Fruit fly (Drosophila melanogaster): Measurements from ENCODE around the gene gnu.
A peak's percentile ranks its signal among the peaks of the same experiment; 100 is the strongest.

gnu gene

DNA sequence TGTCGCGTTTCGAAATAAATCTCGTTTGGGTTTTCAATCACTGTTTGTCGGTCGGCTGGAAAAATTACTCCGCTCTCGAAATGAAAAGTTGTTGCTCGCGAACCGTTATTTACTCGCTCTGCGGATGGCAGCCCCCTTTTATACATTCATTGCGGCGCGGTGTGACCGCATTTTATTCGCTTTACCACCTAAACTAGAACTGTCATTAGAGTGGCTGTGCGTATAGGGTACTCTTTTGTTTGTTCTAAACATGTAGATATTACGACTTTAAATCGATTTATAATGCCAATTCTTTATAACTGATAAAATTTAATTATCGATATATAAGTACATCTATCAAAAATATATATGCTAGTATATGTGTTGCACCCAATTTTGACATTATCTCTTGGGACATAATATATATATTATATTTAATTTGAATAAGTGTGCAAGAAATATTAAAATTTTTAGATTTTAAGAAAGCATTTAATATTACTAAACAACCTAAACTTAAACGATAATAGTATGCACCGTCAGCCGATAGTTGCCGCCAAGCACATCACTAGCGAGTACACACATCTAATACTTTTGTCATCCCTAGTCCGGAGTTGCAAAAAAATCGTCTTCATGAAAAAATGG, 16.8 kb downstream of the gnu start, which contains the start of the genes bmm and Tdrd3 (continued):
- TF ChIP-seq BEAF-32 (GFP tag; optimal IDR thresholded peaks at IDR 0.05), result peak; percentile 93
- peak; percentile 41 for TF ChIP-seq shn (GFP tag; optimal IDR thresholded peaks at IDR 0.05)
- peak; percentile 90 for TF ChIP-seq sqz (GFP tag; optimal IDR thresholded peaks at IDR 0.05)
- peak; percentile 90 for TF ChIP-seq zen (tag; optimal IDR thresholded peaks at IDR 0.05)
- peak; percentile 52 for TF ChIP-seq CG6683 (GFP tag; optimal IDR thresholded peaks at IDR 0.05)
- no peak; the same call in 1 of the 2 replicates for TF ChIP-seq CG10959 (GFP tag; IDR thresholded peaks at IDR 0.05)
- TF ChIP-seq CG17361 (GFP tag; IDR thresholded peaks at IDR 0.05), result peak; percentile 93
- peak; percentile 50; the same call in 1 of the 2 replicates for TF ChIP-seq Drgx (GFP tag; IDR thresholded peaks at IDR 0.05)
- TF ChIP-seq CG13296 (GFP tag; optimal IDR thresholded peaks at IDR 0.05), result peak; percentile 77
- TF ChIP-seq trh (GFP tag; optimal IDR thresholded peaks at IDR 0.05), result peak; percentile 71
- TF ChIP-seq CG31441 (GFP tag; IDR thresholded peaks at IDR 0.05), result peak; percentile 92
- no peak for TF ChIP-seq pfk (GFP tag; optimal IDR thresholded peaks at IDR 0.05)
- TF ChIP-seq disco-r (GFP tag; optimal IDR thresholded peaks at IDR 0.05), result peak; percentile 40
- TF ChIP-seq Oaz (GFP tag; IDR thresholded peaks at IDR 0.05), result peak; percentile 64
- peak; percentile 30 for TF ChIP-seq CG31388 (GFP tag; optimal IDR thresholded peaks at IDR 0.05)
- TF ChIP-seq CG7372 (GFP tag; IDR thresholded peaks at IDR 0.05), result peak; percentile 70
- TF ChIP-seq Side (GFP tag; optimal IDR thresholded peaks at IDR 0.05), result peak; percentile 31
- TF ChIP-seq CG11093 (GFP tag; IDR thresholded peaks at IDR 0.05), result peak; percentile 52; the same call in 2 of the 3 replicates
- TF ChIP-seq Med (GFP tag), result peak; percentile 84
- peak; percentile 81 for TF ChIP-seq CG2116 (GFP tag; optimal IDR thresholded peaks at IDR 0.05)
- TF ChIP-seq Ets97D (GFP tag; optimal IDR thresholded peaks at IDR 0.05), result peak; percentile 21
- peak; percentile 71 for TF ChIP-seq CG10366 (GFP tag; IDR thresholded peaks at IDR 0.05)
- TF ChIP-seq CG33213 (GFP tag; optimal IDR thresholded peaks at IDR 0.05), result no peak
- TF ChIP-seq CG14441 (GFP tag; IDR thresholded peaks at IDR 0.05), result peak; percentile 75
- peak; percentile 34 to 38 for TF ChIP-seq Pdp1 (GFP tag; optimal IDR thresholded peaks at IDR 0.05)
- TF ChIP-seq CG9876 (GFP tag; optimal IDR thresholded peaks at IDR 0.05), result peak; percentile 36
- TF ChIP-seq CG2889 (GFP tag; IDR thresholded peaks at IDR 0.05), result peak; percentile 62; the same call in 2 of the 3 replicates
- peak; percentile 70 for TF ChIP-seq sisA (GFP tag; IDR thresholded peaks at IDR 0.05)
- TF ChIP-seq Sin3A (optimal IDR thresholded peaks at IDR 0.05), result peak; percentile 12
- TF ChIP-seq Ada2b (GFP tag; IDR thresholded peaks at IDR 0.05), result peak; percentile 63
- TF ChIP-seq ATbp (GFP tag; optimal IDR thresholded peaks at IDR 0.05), result peak; percentile 49
- TF ChIP-seq CG7963 (GFP tag; IDR thresholded peaks at IDR 0.05; ENCODE audit: partially characterized antibody), result peak; percentile 82
- no peak for TF ChIP-seq usp (GFP tag; optimal IDR thresholded peaks at IDR 0.05)
- no peak for TF ChIP-seq Atf-2 (GFP tag; optimal IDR thresholded peaks at IDR 0.05)
- no peak for TF ChIP-seq Kr (GFP tag; optimal IDR thresholded peaks at IDR 0.05)
- peak; percentile 93 for TF ChIP-seq Rfx (GFP tag; IDR thresholded peaks at IDR 0.05)
- peak; percentile 69 for TF ChIP-seq cwo (GFP tag; optimal IDR thresholded peaks at IDR 0.05)
- TF ChIP-seq CG14860 (GFP tag; IDR thresholded peaks at IDR 0.05; ENCODE audit: partially characterized antibody), result peak; percentile 78
- TF ChIP-seq CG34422 (GFP tag; IDR thresholded peaks at IDR 0.05), result peak; percentile 61
- TF ChIP-seq stwl (tag; optimal IDR thresholded peaks at IDR 0.05), result peak; percentile 72
- TF ChIP-seq CG8924 (tag; optimal IDR thresholded peaks at IDR 0.05), result peak; percentile 94
- TF ChIP-seq cad (GFP tag; optimal IDR thresholded peaks at IDR 0.05), result no peak
- TF ChIP-seq HLH54F (GFP tag; optimal IDR thresholded peaks at IDR 0.05), result peak; percentile 81
- TF ChIP-seq sens (GFP tag), result peak; percentile 83
- peak; percentile 31 for TF ChIP-seq CG1647 (GFP tag; optimal IDR thresholded peaks at IDR 0.05)
- TF ChIP-seq Atf6 (GFP tag; IDR thresholded peaks at IDR 0.05), result peak; percentile 41; the same call in 1 of the 2 replicates
- TF ChIP-seq slp2 (GFP tag; optimal IDR thresholded peaks at IDR 0.05), result no peak
- TF ChIP-seq wek (GFP tag; optimal IDR thresholded peaks at IDR 0.05), result peak; percentile 98
- TF ChIP-seq CG12744 (GFP tag; optimal IDR thresholded peaks at IDR 0.05), result no peak
- no peak for TF ChIP-seq CG8089 (GFP tag; optimal IDR thresholded peaks at IDR 0.05)
- no peak for TF ChIP-seq Tbp (GFP tag; optimal IDR thresholded peaks at IDR 0.05)

Measured in whole organism, embryonic.